Worm (Caenorhabditis elegans): ENCODE measurements around the gene C05B5.2.

DNA sequence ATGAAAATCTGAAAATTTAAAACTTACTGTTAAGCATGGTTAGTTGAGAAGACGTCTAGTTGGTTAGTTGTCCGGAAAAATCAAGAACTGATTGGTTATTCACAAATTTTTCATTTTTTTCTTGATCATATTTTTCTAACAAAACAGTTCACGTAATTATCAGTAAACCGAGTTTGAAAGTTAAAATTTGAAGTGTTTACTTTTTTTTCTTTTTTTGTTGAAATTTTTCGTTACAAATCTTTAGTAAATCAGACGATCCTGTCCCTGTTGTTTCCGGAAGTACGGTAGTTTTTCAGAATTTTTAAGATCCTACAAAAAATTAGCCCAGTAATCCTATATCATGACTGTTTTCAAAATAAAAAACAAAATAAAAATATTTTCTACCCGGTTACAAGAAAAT, at the start of gene C05B5.2:
- TF ChIP-seq fos-1 (tag; optimal IDR thresholded peaks at IDR 0.05) (no peak), elt-3 (tag; optimal IDR thresholded peaks at IDR 0.05) (no peak), nhr-23 (tag; optimal IDR thresholded peaks at IDR 0.05) (no peak)

Data from whole organism, L3 larva.